Worm (Caenorhabditis elegans): Measurements from ENCODE around the gene M03A1.8.
A peak's percentile ranks its signal among the peaks of the same experiment; 100 is the strongest.

The M03A1.8 gene

DNA sequence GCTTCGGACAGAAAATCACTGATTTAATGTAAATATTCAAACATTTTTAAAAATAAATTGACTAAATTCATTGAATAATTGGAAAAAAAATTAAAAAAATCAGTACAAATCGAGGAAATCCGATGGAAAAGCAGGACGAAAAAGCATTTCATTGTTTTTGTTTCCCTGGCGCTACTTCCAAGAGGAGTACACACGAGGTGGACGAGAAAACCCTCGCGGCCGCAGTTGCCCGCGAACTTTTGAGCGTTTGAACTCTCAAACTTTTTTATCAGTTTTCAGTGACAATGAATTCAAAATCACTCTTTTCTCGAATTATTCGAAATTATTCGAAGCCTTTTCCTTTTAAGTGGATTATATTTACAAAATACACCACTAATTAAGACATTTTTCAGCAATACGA is 42.9 kb downstream of the M03A1.8 start, which contains the start of gene F35D11.4:
F35D11.4 (plus strand) TSS at position 393 of the 400 bp plus-strand sequence.
- peak; percentile 88 for TF ChIP-seq sox-4 (tag; optimal IDR thresholded peaks at IDR 0.05)
- no peak for TF ChIP-seq aly-2 (tag; optimal IDR thresholded peaks at IDR 0.05)
- peak; percentile 34 for TF ChIP-seq nhr-77 (tag; optimal IDR thresholded peaks at IDR 0.05)
- no peak for TF ChIP-seq nhr-237 (tag; optimal IDR thresholded peaks at IDR 0.05)
- TF ChIP-seq ama-1 (optimal IDR thresholded peaks at IDR 0.05), result no peak
- TF ChIP-seq nhr-11 (tag; optimal IDR thresholded peaks at IDR 0.05), result no peak
- no peak for TF ChIP-seq nhr-12 (tag; optimal IDR thresholded peaks at IDR 0.05)
- TF ChIP-seq egl-27 (tag; optimal IDR thresholded peaks at IDR 0.05), result no peak
- TF ChIP-seq nhr-71 (tag; optimal IDR thresholded peaks at IDR 0.05), result peak; percentile 90
- peak; percentile 74 for TF ChIP-seq fkh-8 (tag; optimal IDR thresholded peaks at IDR 0.05)
- TF ChIP-seq sup-37 (GFP tag; optimal IDR thresholded peaks at IDR 0.05), result peak; percentile 62
- peak; percentile 89 for TF ChIP-seq C04F5.9 (tag; optimal IDR thresholded peaks at IDR 0.05)
- peak; percentile 49 for TF ChIP-seq Y116A8C.19 (tag; optimal IDR thresholded peaks at IDR 0.05; ENCODE audit: borderline replicate concordance)
- peak in 1 of 2 experiments; percentile 67 for TF ChIP-seq mdl-1 (tag; optimal IDR thresholded peaks at IDR 0.05)
- peak; percentile 65; the same call in 1 of the 2 replicates for TF ChIP-seq isw-1 (GFP tag; IDR thresholded peaks at IDR 0.05)
- TF ChIP-seq alr-1 (tag; optimal IDR thresholded peaks at IDR 0.05; ENCODE audit: borderline replicate concordance), result no peak
- TF ChIP-seq egl-13 (tag; optimal IDR thresholded peaks at IDR 0.05), result peak; percentile 79
- TF ChIP-seq blmp-1 (tag; optimal IDR thresholded peaks at IDR 0.05), result peak; percentile 61
- no peak for TF ChIP-seq mef-2 (tag; optimal IDR thresholded peaks at IDR 0.05)
- TF ChIP-seq elt-2 (tag; optimal IDR thresholded peaks at IDR 0.05), result peak; percentile 90
- peak; percentile 89 for TF ChIP-seq nhr-20 (tag; optimal IDR thresholded peaks at IDR 0.05)
- TF ChIP-seq snu-23 (GFP tag; optimal IDR thresholded peaks at IDR 0.05), result peak; percentile 87
- TF ChIP-seq tbx-2 (tag; optimal IDR thresholded peaks at IDR 0.05), result peak; percentile 90
- TF ChIP-seq unc-30 (tag; optimal IDR thresholded peaks at IDR 0.05), result no peak
- TF ChIP-seq grh-1 (GFP tag; IDR thresholded peaks at IDR 0.05), result peak; percentile 66
- no peak for TF ChIP-seq nhr-76 (tag; optimal IDR thresholded peaks at IDR 0.05)
- TF ChIP-seq lin-35 (GFP tag; optimal IDR thresholded peaks at IDR 0.05), result peak; percentile 89 to 93
- no peak for TF ChIP-seq ets-5 (GFP tag; IDR thresholded peaks at IDR 0.05)
- TF ChIP-seq lsy-2 (tag; optimal IDR thresholded peaks at IDR 0.05), result peak; percentile 77 to 85
- TF ChIP-seq irx-1 (tag; optimal IDR thresholded peaks at IDR 0.05), result peak; percentile 81
- TF ChIP-seq sptf-1 (tag; optimal IDR thresholded peaks at IDR 0.05), result no peak
- TF ChIP-seq elt-3 (tag; optimal IDR thresholded peaks at IDR 0.05), result peak in 2 of 6 experiments; percentile 33 to 56
- no peak for TF ChIP-seq nhr-84 (tag; optimal IDR thresholded peaks at IDR 0.05)
- TF ChIP-seq mep-1 (tag; optimal IDR thresholded peaks at IDR 0.05), result peak; percentile 67
- peak in 1 of 2 experiments; percentile 89 for TF ChIP-seq ztf-11 (tag; optimal IDR thresholded peaks at IDR 0.05)
- peak; percentile 37 for TF ChIP-seq lin-39 (tag; optimal IDR thresholded peaks at IDR 0.05)
- no peak for TF ChIP-seq hlh-4 (tag; optimal IDR thresholded peaks at IDR 0.05)
- peak; percentile 66 for TF ChIP-seq unc-98 (GFP tag; IDR thresholded peaks at IDR 0.05)
- peak; percentile 97 for TF ChIP-seq lir-3 (tag; optimal IDR thresholded peaks at IDR 0.05; ENCODE audit: poor library complexity)
- TF ChIP-seq ceh-90 (tag; optimal IDR thresholded peaks at IDR 0.05), result peak; percentile 87
- TF ChIP-seq C16A3.4 (tag; optimal IDR thresholded peaks at IDR 0.05), result peak; percentile 60
- TF ChIP-seq efl-1 (optimal IDR thresholded peaks at IDR 0.05), result peak; percentile 94
- peak; percentile 91 to 99 for TF ChIP-seq efl-1 (GFP tag; optimal IDR thresholded peaks at IDR 0.05 in 1 of 2)
- no peak for TF ChIP-seq ceh-8 (GFP tag; optimal IDR thresholded peaks at IDR 0.05)
- TF ChIP-seq ztf-4 (tag; optimal IDR thresholded peaks at IDR 0.05), result peak; percentile 16
- peak; percentile 5 for TF ChIP-seq skn-1 (tag; optimal IDR thresholded peaks at IDR 0.05)
- peak; percentile 34 for TF ChIP-seq zip-4 (GFP tag; optimal IDR thresholded peaks at IDR 0.05)
- TF ChIP-seq lin-14 (GFP tag; optimal IDR thresholded peaks at IDR 0.05), result peak; percentile 87
- no peak for TF ChIP-seq nhr-28 (tag; optimal IDR thresholded peaks at IDR 0.05)
- TF ChIP-seq tlp-1 (tag; optimal IDR thresholded peaks at IDR 0.05), result no peak
- peak; percentile 94 for TF ChIP-seq nhr-85 (tag)
- TF ChIP-seq pax-3 (tag; optimal IDR thresholded peaks at IDR 0.05), result peak; percentile 87
- TF ChIP-seq pag-3 (tag; optimal IDR thresholded peaks at IDR 0.05; ENCODE audit: borderline replicate concordance, insufficient read depth), result no peak
- TF ChIP-seq hpl-2 (GFP tag; optimal IDR thresholded peaks at IDR 0.05), result no peak
